Worm (Caenorhabditis elegans): Measurements from ENCODE around the gene igcm-3.
A peak's percentile ranks its signal among the peaks of the same experiment; 100 is the strongest.

Gene igcm-3

DNA sequence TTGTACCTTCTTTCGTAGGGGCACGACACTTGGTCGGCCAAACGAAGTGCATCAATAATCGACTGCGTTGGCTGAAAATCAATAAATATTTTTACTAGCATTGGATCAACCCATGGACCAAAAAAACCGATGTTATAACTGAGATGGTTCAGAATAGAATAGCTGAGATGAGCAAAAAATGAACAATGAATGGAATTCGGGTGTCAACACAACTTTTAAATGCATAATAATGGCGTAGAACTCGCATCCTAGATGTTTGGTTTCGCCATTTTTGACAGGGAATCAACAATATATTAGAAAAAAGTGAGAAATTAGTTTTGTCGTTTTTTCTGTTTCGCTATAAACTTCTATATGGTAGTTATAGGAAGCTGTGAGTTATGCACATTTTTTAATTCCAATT is 41.4 kb downstream of the igcm-3 start, which contains the start of gene F54G2.1:
Gene F54G2.1 (minus strand): TSS at position 101 of the 400 bp plus-strand sequence.
- TF ChIP-seq nhr-237 (tag; optimal IDR thresholded peaks at IDR 0.05): no peak
- TF ChIP-seq aha-1 (tag): peak; percentile 70

- TF ChIP-seq hif-1 (tag; optimal IDR thresholded peaks at IDR 0.05) (no peak), madf-5 (GFP tag; IDR thresholded peaks at IDR 0.05) (no peak), set-16 (GFP tag; IDR thresholded peaks at IDR 0.05) (peak; percentile 51), ceh-32 (tag; optimal IDR thresholded peaks at IDR 0.05; ENCODE audit: poor library complexity) (no peak), nhr-102 (tag; optimal IDR thresholded peaks at IDR 0.05) (peak; percentile 39), snpc-1.2 (GFP tag; IDR thresholded peaks at IDR 0.05) (0 out of 2 replicates have a peak, but pooled peaks have one; percentile 49), dve-1 (tag; optimal IDR thresholded peaks at IDR 0.05; ENCODE audit: insufficient read depth) (peak; percentile 13), lin-38 (GFP tag; IDR thresholded peaks at IDR 0.05) (peak; percentile 14; the same call in 1 of the 2 replicates), R02D3.7 (tag; optimal IDR thresholded peaks at IDR 0.05) (no peak), snpc-4 (tag; optimal IDR thresholded peaks at IDR 0.05) (peak; percentile 58)
Observed at ce11 chrX:2663798-2664197, 41.9 kb downstream of the igcm-3 start.

- TF ChIP-seq egl-27 (tag; optimal IDR thresholded peaks at IDR 0.05): no peak
- TF ChIP-seq ctbp-1 (GFP tag; IDR thresholded peaks at IDR 0.05): 0 out of 2 replicates have a peak, but pooled peaks have one; percentile 15
- TF ChIP-seq fkh-10 (GFP tag; optimal IDR thresholded peaks at IDR 0.05): peak; percentile 36
- TF ChIP-seq Y48G9A.11 (GFP tag; IDR thresholded peaks at IDR 0.05): no peak
- no peak for TF ChIP-seq lin-15B (tag; optimal IDR thresholded peaks at IDR 0.05)
- TF ChIP-seq ces-1 (GFP tag; optimal IDR thresholded peaks at IDR 0.05): peak; percentile 76
- TF ChIP-seq spr-1 (tag; optimal IDR thresholded peaks at IDR 0.05): no peak
- TF ChIP-seq ZK546.5 (tag; optimal IDR thresholded peaks at IDR 0.05): no peak
- TF ChIP-seq hlh-30 (tag; optimal IDR thresholded peaks at IDR 0.05; ENCODE audit: insufficient read depth): peak; percentile 15
Observed at ce11 chrX:2654334-2654733, 51.3 kb downstream of the igcm-3 start.

Measured in whole organism, L4 larva.